Worm (Caenorhabditis elegans) whole organism, early embryonic: ENCODE results near the gene sss-1.

Experiments
- B0310.2 ChIP-seq: sonication (generic microtip); optimal IDR thresholded peaks from 2 replicates; lab custom pipeline; 2016; ENCODE audit warnings: mild to moderate bottlenecking, missing genetic modification characterization, missing compliant biosample characterization
- F13C5.2 ChIP-seq: sonication (generic microtip); optimal IDR thresholded peaks from 2 replicates; lab custom pipeline; 2017; ENCODE audit warnings: mild to moderate bottlenecking, missing genetic modification characterization, inconsistent platforms, missing compliant biosample characterization
- aly-1 ChIP-seq: sonication (generic microtip); optimal IDR thresholded peaks from 2 replicates; lab custom pipeline; 2016; ENCODE audit warnings: missing genetic modification characterization, missing compliant biosample characterization
- ama-1 ChIP-seq: fragments of 150-350 bp; optimal IDR thresholded peaks from 2 replicates; lab custom pipeline; 2014
- ceh-13 ChIP-seq: fragments of 200-800 bp; sonication (Bioruptor generic); optimal IDR thresholded peaks from 2 replicates; lab custom pipeline; 2018; ENCODE audit warnings: mild to moderate bottlenecking, missing genetic modification characterization, missing compliant biosample characterization
- ceh-36 ChIP-seq: sonication (generic microtip); optimal IDR thresholded peaks from 2 replicates; lab custom pipeline; 2016; ENCODE audit warnings: missing genetic modification characterization, inconsistent platforms, missing compliant biosample characterization
- ets-7 ChIP-seq: sonication (generic microtip); optimal IDR thresholded peaks from 2 replicates; lab custom pipeline; 2016; ENCODE audit warnings: missing genotype, missing genetic modification characterization, missing compliant biosample characterization
- flt-1 ChIP-seq: fragments of 200-800 bp; sonication (Bioruptor generic); IDR thresholded peaks from 2 replicates; pipeline ENCODE4 v1.3.6; 2022; ENCODE audit warnings: missing genetic modification characterization, missing compliant biosample characterization
- hmbx-1 ChIP-seq: sonication (generic microtip); optimal IDR thresholded peaks from 2 replicates; lab custom pipeline; 2016; ENCODE audit warnings: mild to moderate bottlenecking, missing genetic modification characterization, missing compliant biosample characterization
- hmg-4 ChIP-seq: fragments of 200-800 bp; sonication (Bioruptor generic); optimal IDR thresholded peaks from 2 replicates; lab custom pipeline; 2018; ENCODE audit warnings: mild to moderate bottlenecking, missing genetic modification characterization, missing compliant biosample characterization
- hnd-1 ChIP-seq: sonication (generic microtip); optimal IDR thresholded peaks from 2 replicates; lab custom pipeline; 2016; ENCODE audit warnings: missing genetic modification characterization, missing compliant biosample characterization
- pes-1 ChIP-seq: fragments of 200-800 bp; sonication (Bioruptor generic); IDR thresholded peaks from 2 replicates; pipeline ENCODE4 v1.3.6; 2022; ENCODE audit warnings: missing genetic modification reagents, missing genetic modification characterization, missing compliant biosample characterization
- scrt-1 ChIP-seq: fragments of 200-800 bp; sonication (Bioruptor generic); IDR thresholded peaks from 2 replicates; pipeline ENCODE4 v1.3.6; 2022; ENCODE audit warnings: missing genetic modification characterization, missing compliant biosample characterization
- sea-1 ChIP-seq: fragments of 200-800 bp; sonication (Bioruptor generic); conservative IDR thresholded peaks from 2 replicates; pipeline ENCODE4 v1.3.6; 2022; ENCODE audit warnings: missing genetic modification characterization, missing compliant biosample characterization
- tbx-11 ChIP-seq: fragments of 200-800 bp; sonication (Bioruptor generic); IDR thresholded peaks from 2 replicates; pipeline ENCODE4 v1.3.6; 2022; ENCODE audit warnings: missing genetic modification characterization, missing compliant biosample characterization
- tbx-37 ChIP-seq: fragments of 200-800 bp; sonication (Bioruptor generic); conservative IDR thresholded peaks from 2 replicates; pipeline ENCODE4 v1.3.6; 2022; ENCODE audit warnings: missing genetic modification reagents, missing genetic modification characterization, missing compliant biosample characterization
- tra-4 ChIP-seq: sonication (generic microtip); optimal IDR thresholded peaks from 2 replicates; lab custom pipeline; 2017; ENCODE audit warnings: missing genetic modification characterization, missing compliant biosample characterization

Gene sss-1

ce11 chrIV:9849624-9850023 lies 43.9 kb downstream of the sss-1 start, which contains the start of gene K07F5.8:
Gene K07F5.8, minus strand, starts transcription at chrIV:9849724.
- TF ChIP-seq ets-7 (tag; lab: Kevin White, UChicago) (no peak), pes-1 (no peak), ceh-36 (no peak), ama-1 (lab: Kevin White, UChicago) (no peak), hnd-1 (tag; lab: Kevin White, UChicago) (no peak), scrt-1 (no peak), flt-1 (no peak), hmg-4 (no peak), tbx-37 (GFP tag; lab: Robert Waterston, UW) (no peak), tra-4 (tag; lab: Kevin White, UChicago) (no peak), F13C5.2 (tag; lab: Kevin White, UChicago) (no peak), tbx-11 (GFP tag; lab: Robert Waterston, UW) (no peak), B0310.2 (no peak), aly-1 (tag; lab: Kevin White, UChicago) (no peak), sea-1 (GFP tag; lab: Robert Waterston, UW) (no peak), ceh-13 (no peak)

ce11 chrIV:9848075-9848474 lies 45.5 kb downstream of the sss-1 start, which contains the start of gene K07F5.7:
Gene K07F5.7, minus strand, starts transcription at chrIV:9848175.
- TF ChIP-seq F13C5.2 (tag; lab: Kevin White, UChicago) (no peak), hmbx-1 (tag; lab: Kevin White, UChicago) (no peak), tbx-37 (GFP tag; lab: Robert Waterston, UW) (no peak), pes-1 (no peak), B0310.2 (no peak), flt-1 (no peak), ceh-36 (no peak), ceh-13 (no peak), tra-4 (tag; lab: Kevin White, UChicago) (no peak), sea-1 (GFP tag; lab: Robert Waterston, UW) (no peak), aly-1 (tag; lab: Kevin White, UChicago) (no peak), scrt-1 (no peak), ama-1 (lab: Kevin White, UChicago) (no peak), tbx-11 (GFP tag; lab: Robert Waterston, UW) (no peak), hmg-4 (no peak), hnd-1 (tag; lab: Kevin White, UChicago) (no peak), ets-7 (tag; lab: Kevin White, UChicago) (no peak)

- TF ChIP-seq tra-4 (tag; lab: Kevin White, UChicago): no peak
These were observed 47.0 kb downstream of the sss-1 start, which contains the start of gene K07F5.6 for ce11 chrIV:9846574-9846973. Gene K07F5.6, minus strand, starts transcription at chrIV:9846674.

- no peak for TF ChIP-seq ets-7 (tag; lab: Kevin White, UChicago)
- TF ChIP-seq aly-1 (tag; lab: Kevin White, UChicago): no peak
- no peak for TF ChIP-seq tbx-11 (GFP tag; lab: Robert Waterston, UW)
- TF ChIP-seq sea-1 (GFP tag; lab: Robert Waterston, UW): no peak
- TF ChIP-seq hmbx-1 (tag; lab: Kevin White, UChicago): no peak
- no peak for TF ChIP-seq tra-4 (tag; lab: Kevin White, UChicago)
- TF ChIP-seq ama-1 (lab: Kevin White, UChicago): no peak
- TF ChIP-seq hnd-1 (tag; lab: Kevin White, UChicago): no peak
- TF ChIP-seq F13C5.2 (tag; lab: Kevin White, UChicago): no peak
- TF ChIP-seq pes-1: no peak
- no peak for TF ChIP-seq hmg-4
- TF ChIP-seq B0310.2: no peak
- no peak for TF ChIP-seq flt-1
- no peak for TF ChIP-seq ceh-13
- TF ChIP-seq scrt-1: no peak
- no peak for TF ChIP-seq tbx-37 (GFP tag; lab: Robert Waterston, UW)
These were observed 49.8 kb downstream of the sss-1 start, which contains the start of gene nspd-2 for ce11 chrIV:9843760-9844159. Gene nspd-2, plus strand, starts transcription at chrIV:9844060.
